Worm (Caenorhabditis elegans): ENCODE measurements around the gene catp-7.

ce11 chrIV:8600712-8601330, 15.0 kb downstream of the catp-7 start, which contains the start of gene Y59H11AR.4:
- TF ChIP-seq lir-3 (tag; optimal IDR thresholded peaks at IDR 0.05) (no peak), unc-62 (GFP tag; optimal IDR thresholded peaks at IDR 0.05 in 1 of 2) (peak in 1 of 2 experiments; percentile 15), unc-62 (tag; optimal IDR thresholded peaks at IDR 0.05) (no peak)
